Fruit fly (Drosophila melanogaster): Measurements from ENCODE around the gene SelR.

dm6 chr3R:10872148-10872783 is 3.8 kb upstream of the SelR start, which contains the start of gene Fdh:
- no peak for TF ChIP-seq Sox102F (GFP tag; optimal IDR thresholded peaks at IDR 0.05)
- peak; percentile 60 for TF ChIP-seq Eip75B (GFP tag; optimal IDR thresholded peaks at IDR 0.05)
- peak; percentile 54 for TF ChIP-seq CG34406 (GFP tag; optimal IDR thresholded peaks at IDR 0.05)
- TF ChIP-seq Blimp-1 (GFP tag; optimal IDR thresholded peaks at IDR 0.05): no peak
- TF ChIP-seq CG6808 (GFP tag; optimal IDR thresholded peaks at IDR 0.05): peak; percentile 53
- peak; percentile 54 for TF ChIP-seq CG3032 (tag; optimal IDR thresholded peaks at IDR 0.05)
- TF ChIP-seq Lpt (GFP tag; optimal IDR thresholded peaks at IDR 0.05): peak; percentile 44
- no peak for TF ChIP-seq CG11294 (GFP tag; IDR thresholded peaks at IDR 0.05)

Measured in whole organism, prepupa.